Worm (Caenorhabditis elegans) whole organism, L2 larva: Measurements from ENCODE around the gene Y37E11B.6.
A peak's percentile ranks its signal among the peaks of the same experiment; 100 is the strongest.

Experiments
- Y55F3AM.14 ChIP-seq: fragments of 200-800 bp; sonication (Bioruptor generic); optimal IDR thresholded peaks from 2 replicates; lab custom pipeline; 2018; ENCODE audit warnings: mild to moderate bottlenecking, missing genetic modification characterization, missing compliant biosample characterization
- nhr-237 ChIP-seq: fragments of 150-350 bp; optimal IDR thresholded peaks from 2 replicates; lab custom pipeline; 2014; ENCODE audit warnings: missing biosample characterization, missing genetic modification characterization
- ztf-11 ChIP-seq: sonication (generic microtip); optimal IDR thresholded peaks from 2 replicates; lab custom pipeline; 2017; ENCODE audit warnings: missing biosample characterization, missing genetic modification characterization

ce11 chrIV:3648634-3649240, 49.6 kb upstream of the Y37E11B.6 start, which contains the start of gene CC8.2:
- peak; percentile 38 for TF ChIP-seq Y55F3AM.14 (GFP tag; lab: Kevin White, UChicago)
- no peak for TF ChIP-seq nhr-237 (tag; lab: Kevin White, UChicago)
- no peak for TF ChIP-seq ztf-11 (tag; lab: Kevin White, UChicago)
